Fruit fly (Drosophila melanogaster) whole organism, embryonic: ENCODE measurements around the gene Rbcn-3B.

ENCODE experiments used
- Aef1 ChIP-seq: fragments of 200-800 bp; sonication (Bioruptor generic); IDR thresholded peaks from 3 replicates; pipeline ENCODE4 v1.3.6; 2022; ENCODE audit warnings: missing biosample characterization, missing genetic modification characterization
- Blimp-1 ChIP-seq: fragments of 200-800 bp; sonication (Bioruptor generic); optimal IDR thresholded peaks from 3 replicates; lab custom pipeline; 2018; ENCODE audit warnings: missing biosample characterization, missing genetic modification characterization, mild to moderate bottlenecking, moderate library complexity, missing genetic modification reagents
- CG10321 ChIP-seq: fragments of 200-800 bp; sonication (Bioruptor generic); IDR thresholded peaks from 2 replicates; pipeline ENCODE4 v1.3.6; 2022; ENCODE audit warnings: missing biosample characterization, missing genetic modification characterization
- CG10366 ChIP-seq: fragments of 200-800 bp; sonication (Bioruptor generic); IDR thresholded peaks from 2 replicates; pipeline ENCODE4 v1.3.6; 2022; ENCODE audit warnings: missing biosample characterization, missing genetic modification characterization
- CG11247 ChIP-seq: fragments of 200-800 bp; sonication (Bioruptor generic); IDR thresholded peaks from 2 replicates; pipeline ENCODE4 v1.3.6; 2022; ENCODE audit warnings: missing biosample characterization, missing genetic modification characterization
- CG11398 ChIP-seq: fragments of 200-800 bp; sonication (Bioruptor generic); optimal IDR thresholded peaks from 2 replicates; lab custom pipeline; 2016; ENCODE audit warnings: missing biosample characterization, missing genetic modification characterization
- CG11560 ChIP-seq: fragments of 200-800 bp; sonication (Bioruptor generic); IDR thresholded peaks from 3 replicates; pipeline ENCODE4 v1.3.6; 2022; ENCODE audit warnings: missing biosample characterization, missing genetic modification characterization
- CG12299 ChIP-seq: fragments of 200-800 bp; sonication (Bioruptor generic); optimal IDR thresholded peaks from 2 replicates; lab custom pipeline; 2018; ENCODE audit warnings: missing biosample characterization, mild to moderate bottlenecking, missing genetic modification characterization
- CG1233 ChIP-seq: fragments of 200-800 bp; sonication (Bioruptor generic); optimal IDR thresholded peaks from 4 replicates; lab custom pipeline; 2018; ENCODE audit warnings: missing biosample characterization, mild to moderate bottlenecking, missing genetic modification characterization
- CG12659 ChIP-seq: fragments of 200-800 bp; sonication (Bioruptor generic); optimal IDR thresholded peaks from 3 replicates; lab custom pipeline; 2017; ENCODE audit warnings: mild to moderate bottlenecking, missing biosample characterization, missing genetic modification reagents, missing genetic modification characterization
- CG13624 ChIP-seq: fragments of 200-800 bp; sonication (Bioruptor generic); optimal IDR thresholded peaks from 2 replicates; lab custom pipeline; 2016; ENCODE audit warnings: missing biosample characterization, missing genetic modification characterization
- CG14860 ChIP-seq: fragments of 200-800 bp; sonication (Bioruptor generic); IDR thresholded peaks from 3 replicates; pipeline ENCODE4 v1.3.6; 2022; ENCODE audit warnings: missing biosample characterization, missing genetic modification characterization; ENCODE audit not compliant: partially characterized antibody
- CG17385 ChIP-seq: fragments of 200-800 bp; sonication (Bioruptor generic); optimal IDR thresholded peaks from 3 replicates; lab custom pipeline; 2018; ENCODE audit warnings: missing biosample characterization, mild to moderate bottlenecking, missing genetic modification characterization
- CG1832 ChIP-seq: fragments of 200-800 bp; sonication (Bioruptor generic); optimal IDR thresholded peaks from 2 replicates; lab custom pipeline; 2017; ENCODE audit warnings: missing biosample characterization, mild to moderate bottlenecking, missing genetic modification characterization, inconsistent platforms
- CG2199 ChIP-seq: fragments of 200-800 bp; sonication (Bioruptor generic); IDR thresholded peaks from 3 replicates; pipeline ENCODE4 v1.3.6; 2022; ENCODE audit warnings: missing biosample characterization, missing genetic modification characterization
- CG2712 ChIP-seq: fragments of 200-800 bp; optimal IDR thresholded peaks from 3 replicates; lab custom pipeline; 2019; ENCODE audit warnings: missing biosample characterization, mild to moderate bottlenecking, missing genetic modification characterization, moderate library complexity
- CG3163 ChIP-seq: fragments of 200-800 bp; sonication (Bioruptor generic); optimal IDR thresholded peaks from 3 replicates; lab custom pipeline; 2016; ENCODE audit warnings: missing biosample characterization, missing genetic modification characterization
- CG33213 ChIP-seq: fragments of 200-800 bp; sonication (Bioruptor generic); optimal IDR thresholded peaks from 3 replicates; lab custom pipeline; 2016; ENCODE audit warnings: missing biosample characterization, missing genetic modification characterization
- CG4360 ChIP-seq: fragments of 200-800 bp; sonication (Bioruptor generic); IDR thresholded peaks from 2 replicates; pipeline ENCODE4 v1.3.6; 2022; ENCODE audit warnings: missing biosample characterization, missing genetic modification characterization
- CG7372 ChIP-seq: fragments of 200-800 bp; sonication (Bioruptor generic); IDR thresholded peaks from 2 replicates; pipeline ENCODE4 v1.3.6; 2022; ENCODE audit warnings: missing biosample characterization, missing genetic modification characterization
- CkIIα-i1 ChIP-seq: fragments of 200-800 bp; sonication (Bioruptor generic); IDR thresholded peaks from 2 replicates; pipeline ENCODE4 v1.3.6; 2022; ENCODE audit warnings: missing biosample characterization, missing genetic modification characterization
- D19A ChIP-seq: fragments of 200-800 bp; optimal IDR thresholded peaks from 3 replicates; lab custom pipeline; 2019; ENCODE audit warnings: missing biosample characterization, mild to moderate bottlenecking, missing genetic modification characterization, moderate library complexity
- Dip3 ChIP-seq: fragments of 200-800 bp; sonication (Bioruptor generic); optimal IDR thresholded peaks from 3 replicates; lab custom pipeline; 2016; ENCODE audit warnings: missing biosample characterization, missing genetic modification characterization
- Fer1 ChIP-seq: fragments of 200-800 bp; sonication (Bioruptor generic); optimal IDR thresholded peaks from 2 replicates; lab custom pipeline; 2017; ENCODE audit warnings: missing biosample characterization, mild to moderate bottlenecking, missing genetic modification characterization
- Lhr ChIP-seq: fragments of 200-800 bp; sonication (Bioruptor generic); optimal IDR thresholded peaks from 3 replicates; lab custom pipeline; 2017; ENCODE audit warnings: mild to moderate bottlenecking, missing biosample characterization, missing genetic modification reagents, missing genetic modification characterization
- NK7.1 ChIP-seq: fragments of 200-800 bp; sonication (Bioruptor generic); optimal IDR thresholded peaks from 3 replicates; lab custom pipeline; 2016; ENCODE audit warnings: missing biosample characterization, missing genetic modification characterization
- Nf-YB ChIP-seq: fragments of 200-800 bp; sonication (Bioruptor generic); optimal IDR thresholded peaks from 3 replicates; lab custom pipeline; 2019; ENCODE audit warnings: missing biosample characterization, mild to moderate bottlenecking, missing genetic modification characterization, moderate library complexity
- NfI ChIP-seq: fragments of 200-800 bp; sonication (Bioruptor generic); optimal IDR thresholded peaks from 3 replicates; lab custom pipeline; 2018; ENCODE audit warnings: missing biosample characterization, mild to moderate bottlenecking, missing genetic modification characterization, moderate library complexity
- Sry-δ ChIP-seq: fragments of 200-800 bp; sonication (Bioruptor generic); optimal IDR thresholded peaks from 2 replicates; lab custom pipeline; 2016; ENCODE audit warnings: missing biosample characterization, missing genetic modification characterization
- YL-1 ChIP-seq: fragments of 200-800 bp; sonication (Bioruptor generic); optimal IDR thresholded peaks from 3 replicates; lab custom pipeline; 2017; ENCODE audit warnings: missing biosample characterization, mild to moderate bottlenecking, missing genetic modification characterization
- chinmo ChIP-seq: fragments of 200-800 bp; sonication (Bioruptor generic); IDR thresholded peaks from 4 replicates; pipeline ENCODE4 v1.3.6; 2022; ENCODE audit warnings: missing biosample characterization, missing genetic modification characterization; ENCODE audit not compliant: partially characterized antibody
- esg ChIP-seq: fragments of 200-800 bp; sonication (Bioruptor generic); conservative IDR thresholded peaks from 2 replicates; pipeline ENCODE4 v1.3.6; 2022; ENCODE audit warnings: missing biosample characterization, missing genetic modification characterization
- fd3F ChIP-seq: fragments of 200-800 bp; sonication (Bioruptor generic); optimal IDR thresholded peaks from 2 replicates; lab custom pipeline; 2018; ENCODE audit warnings: missing biosample characterization, mild to moderate bottlenecking, missing genetic modification characterization, moderate library complexity
- jumu ChIP-seq: fragments of 200-800 bp; sonication (Bioruptor generic); optimal IDR thresholded peaks from 3 replicates; lab custom pipeline; 2016; ENCODE audit warnings: missing biosample characterization, missing genetic modification characterization
- klu ChIP-seq: fragments of 200-800 bp; sonication (Bioruptor generic); IDR thresholded peaks from 2 replicates; pipeline ENCODE4 v1.3.6; 2022; ENCODE audit warnings: missing biosample characterization, missing genetic modification characterization
- nau ChIP-seq: fragments of 200-800 bp; sonication (Bioruptor generic); optimal IDR thresholded peaks from 3 replicates; lab custom pipeline; 2017; ENCODE audit warnings: missing biosample characterization, mild to moderate bottlenecking, missing genetic modification characterization, missing genetic modification reagents
- nmo ChIP-seq: fragments of 200-800 bp; sonication (Bioruptor generic); optimal IDR thresholded peaks from 2 replicates; lab custom pipeline; 2018; ENCODE audit warnings: missing biosample characterization, mild to moderate bottlenecking, missing genetic modification characterization, moderate library complexity
- phol ChIP-seq: fragments of 200-800 bp; sonication (Bioruptor generic); optimal IDR thresholded peaks from 3 replicates; lab custom pipeline; 2018; ENCODE audit warnings: missing biosample characterization, mild to moderate bottlenecking, missing genetic modification characterization, moderate library complexity
- sens ChIP-seq: fragments of 200-800 bp; sonication (Bioruptor generic); peaks from one replicate; lab custom pipeline; 2016; ENCODE audit warnings: missing biosample characterization, missing genetic modification characterization
- seq ChIP-seq: fragments of 200-800 bp; sonication (Bioruptor generic); IDR thresholded peaks from 2 replicates; pipeline ENCODE4 v1.3.6; 2022; ENCODE audit warnings: missing biosample characterization, missing genetic modification characterization
- slp2 ChIP-seq: fragments of 200-800 bp; sonication (Bioruptor generic); optimal IDR thresholded peaks from 2 replicates; lab custom pipeline; 2016; ENCODE audit warnings: missing biosample characterization, missing genetic modification characterization
- tgo ChIP-seq: fragments of 200-800 bp; sonication (Bioruptor generic); IDR thresholded peaks from 3 replicates; pipeline ENCODE4 v1.3.6; 2022; ENCODE audit warnings: missing biosample characterization, missing genetic modification characterization
- wdn ChIP-seq: fragments of 200-800 bp; sonication (Bioruptor generic); IDR thresholded peaks from 2 replicates; pipeline ENCODE4 v1.3.6; 2022; ENCODE audit warnings: missing biosample characterization, missing genetic modification characterization
- zen2 ChIP-seq: fragments of 200-800 bp; sonication (Bioruptor generic); IDR thresholded peaks from 3 replicates; pipeline ENCODE4 v1.3.6; 2022; ENCODE audit warnings: missing biosample characterization, missing genetic modification characterization; ENCODE audit not compliant: partially characterized antibody
- zfh1 ChIP-seq: fragments of 200-800 bp; sonication (Bioruptor generic); IDR thresholded peaks from 3 replicates; pipeline ENCODE4 v1.3.6; 2022; ENCODE audit warnings: missing biosample characterization, missing genetic modification characterization

Gene Rbcn-3B

dm6 chrX:1889926-1890325 is 18.8 kb upstream of the Rbcn-3B start, which contains the start of the genes trr and mRpL16 (continued):
- TF ChIP-seq tgo (0 out of 3 replicates have a peak, but pooled peaks have one; percentile 17), CG12299 (tag; lab: Kevin White, UChicago) (peak; percentile 39), fd3F (peak; percentile 1), Sry-δ (GFP tag; lab: Kevin White, UChicago) (peak; percentile 80), NfI (GFP tag; lab: Kevin White, UChicago) (peak; percentile 59), CG1233 (GFP tag; lab: Kevin White, UChicago) (no peak), CG3163 (no peak), CG7372 (GFP tag; lab: Robert Waterston, UW) (no peak), CG11247 (GFP tag; lab: Robert Waterston, UW) (peak; percentile 35; the same call in 1 of the 2 replicates), nmo (GFP tag; lab: Kevin White, UChicago) (peak; percentile 75), CG11560 (tag; lab: Robert Waterston, UW) (peak; percentile 55; the same call in 1 of the 3 replicates), zen2 (GFP tag; lab: Robert Waterston, UW) (peak; percentile 30; the same call in 1 of the 3 replicates), sens (GFP tag; lab: Kevin White, UChicago) (peak; percentile 86), Lhr (GFP tag; lab: Kevin White, UChicago) (no peak), CG2712 (tag; lab: Kevin White, UChicago) (peak; percentile 65), klu (GFP tag; lab: Robert Waterston, UW) (no peak), slp2 (peak; percentile 33), CG33213 (peak; percentile 12), Fer1 (GFP tag; lab: Kevin White, UChicago) (peak; percentile 53), D19A (tag; lab: Kevin White, UChicago) (no peak), Dip3 (GFP tag; lab: Kevin White, UChicago) (peak; percentile 34), CkIIα-i1 (GFP tag; lab: Robert Waterston, UW) (no peak), CG14860 (GFP tag; lab: Robert Waterston, UW) (peak; percentile 28; the same call in 1 of the 3 replicates), wdn (0 out of 2 replicates have a peak, but pooled peaks have one; percentile 48), seq (GFP tag; lab: Robert Waterston, UW) (peak; percentile 56; the same call in 1 of the 2 replicates), Nf-YB (GFP tag; lab: Kevin White, UChicago) (no peak), phol (tag; lab: Kevin White, UChicago) (peak; percentile 83), CG11398 (GFP tag; lab: Kevin White, UChicago) (peak; percentile 27), jumu (GFP tag; lab: Kevin White, UChicago) (peak; percentile 49), CG12659 (GFP tag; lab: Kevin White, UChicago) (peak; percentile 84), CG10366 (GFP tag; lab: Robert Waterston, UW) (peak; percentile 9; the same call in 1 of the 2 replicates), esg (GFP tag; lab: Robert Waterston, UW) (no peak), zfh1 (GFP tag; lab: Robert Waterston, UW) (peak; percentile 43; the same call in 1 of the 3 replicates), CG13624 (peak; percentile 39), CG2199 (no peak)

DNA sequence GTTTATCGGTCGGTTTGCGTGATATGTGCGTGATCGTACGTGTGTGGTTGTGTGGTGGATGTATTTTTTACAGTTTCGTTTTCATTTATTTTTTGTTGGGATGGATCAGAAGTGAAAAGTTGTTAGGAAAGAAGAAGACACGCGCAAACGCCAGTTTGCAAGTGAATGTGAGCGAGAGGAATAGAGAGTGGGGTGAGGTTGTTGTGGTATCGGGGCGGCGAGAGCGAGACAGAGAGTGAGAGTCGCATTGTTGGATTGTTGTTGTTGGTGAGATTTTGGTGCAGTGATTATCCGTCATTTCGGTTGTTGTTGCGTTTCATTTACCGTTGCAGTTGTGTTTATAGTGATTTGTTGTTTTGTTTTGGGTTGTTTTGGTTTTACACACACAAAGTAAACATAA is 15.2 kb upstream of the Rbcn-3B start:
- no peak for TF ChIP-seq esg (GFP tag; lab: Robert Waterston, UW)
- TF ChIP-seq nau (GFP tag; lab: Kevin White, UChicago) = no peak
- TF ChIP-seq CG1832 (GFP tag; lab: Kevin White, UChicago) = peak; percentile 64
- TF ChIP-seq YL-1 (GFP tag; lab: Kevin White, UChicago) = peak; percentile 11
- TF ChIP-seq Blimp-1 (GFP tag; lab: Kevin White, UChicago) = peak; percentile 13
- TF ChIP-seq CG10321 (GFP tag; lab: Robert Waterston, UW) = peak; percentile 38; the same call in 1 of the 2 replicates
- no peak for TF ChIP-seq NK7.1 (GFP tag; lab: Kevin White, UChicago)
- TF ChIP-seq CG4360 (GFP tag; lab: Robert Waterston, UW) = peak; percentile 87
- peak; percentile 18; the same call in 1 of the 3 replicates for TF ChIP-seq Aef1
- TF ChIP-seq chinmo (GFP tag; lab: Robert Waterston, UW) = 0 out of 4 replicates have a peak, but pooled peaks have one; percentile 18
- TF ChIP-seq CG17385 (GFP tag; lab: Kevin White, UChicago) = peak; percentile 72
- peak; percentile 47 for TF ChIP-seq sens (GFP tag; lab: Kevin White, UChicago)
